Fruit fly (Drosophila melanogaster) whole organism, prepupa: ENCODE results near the gene CG13058.
A peak's percentile ranks its signal among the peaks of the same experiment; 100 is the strongest.

Source experiments
- Blimp-1 ChIP-seq: fragments of 200-800 bp; sonication (Bioruptor generic); optimal IDR thresholded peaks from 3 replicates; lab custom pipeline; 2017; ENCODE audit warnings: missing biosample characterization, missing genetic modification characterization, mild to moderate bottlenecking, moderate library complexity, missing genetic modification reagents
- CG10631 ChIP-seq: fragments of 200-800 bp; sonication (Bioruptor generic); optimal IDR thresholded peaks from 2 replicates; lab custom pipeline; 2016; ENCODE audit warnings: missing biosample characterization, missing genetic modification characterization
- CG10669 ChIP-seq: fragments of 200-800 bp; sonication (Bioruptor generic); optimal IDR thresholded peaks from 3 replicates; lab custom pipeline; 2018; ENCODE audit warnings: missing biosample characterization, mild to moderate bottlenecking, missing genetic modification characterization, moderate library complexity
- CG11294 ChIP-seq: fragments of 200-800 bp; sonication (Bioruptor generic); IDR thresholded peaks from 2 replicates; pipeline ENCODE4 v1.3.6; 2022; ENCODE audit warnings: missing biosample characterization, missing genetic modification characterization
- CG11762 ChIP-seq: fragments of 200-800 bp; sonication (Bioruptor generic); optimal IDR thresholded peaks from 3 replicates; lab custom pipeline; 2016; ENCODE audit warnings: missing biosample characterization, missing genetic modification characterization; ENCODE audit not compliant: insufficient read depth
- CG1621 ChIP-seq: fragments of 200-800 bp; sonication (Bioruptor generic); optimal IDR thresholded peaks from 3 replicates; lab custom pipeline; 2018; ENCODE audit warnings: missing biosample characterization, mild to moderate bottlenecking, missing genetic modification characterization
- CG16779 ChIP-seq: fragments of 200-800 bp; sonication (Bioruptor generic); optimal IDR thresholded peaks from 3 replicates; lab custom pipeline; 2017; ENCODE audit warnings: missing biosample characterization, mild to moderate bottlenecking, missing genetic modification characterization
- CG32006 ChIP-seq: fragments of 200-800 bp; sonication (Bioruptor generic); optimal IDR thresholded peaks from 3 replicates; lab custom pipeline; 2017; ENCODE audit warnings: missing biosample characterization, mild to moderate bottlenecking, missing genetic modification characterization
- CG34406 ChIP-seq: fragments of 200-800 bp; sonication (Bioruptor generic); optimal IDR thresholded peaks from 3 replicates; lab custom pipeline; 2016; ENCODE audit warnings: missing biosample characterization, missing genetic modification characterization
- CG3919 ChIP-seq: fragments of 200-800 bp; sonication (Bioruptor generic); optimal IDR thresholded peaks from 3 replicates; lab custom pipeline; 2016; ENCODE audit warnings: missing biosample characterization, missing genetic modification characterization
- CG4318 ChIP-seq: fragments of 200-800 bp; sonication (Bioruptor generic); optimal IDR thresholded peaks from 3 replicates; lab custom pipeline; 2017; ENCODE audit warnings: missing biosample characterization, mild to moderate bottlenecking, missing genetic modification characterization
- CG6163 ChIP-seq: fragments of 200-800 bp; sonication (Bioruptor generic); IDR thresholded peaks from 3 replicates; pipeline ENCODE4 v1.3.6; 2022; ENCODE audit warnings: missing biosample characterization, missing genetic modification characterization
- CG6792 ChIP-seq: fragments of 200-800 bp; sonication (Bioruptor generic); optimal IDR thresholded peaks from 3 replicates; lab custom pipeline; 2016; ENCODE audit warnings: missing biosample characterization, missing genetic modification characterization
- CG6808 ChIP-seq: fragments of 200-800 bp; sonication (Bioruptor generic); optimal IDR thresholded peaks from 3 replicates; lab custom pipeline; 2017; ENCODE audit warnings: missing biosample characterization, missing genetic modification characterization, mild to moderate bottlenecking, moderate library complexity, missing genetic modification reagents
- CG8119 ChIP-seq: fragments of 200-800 bp; sonication (Bioruptor generic); IDR thresholded peaks from 3 replicates; pipeline ENCODE4 v1.3.6; 2022; ENCODE audit warnings: missing biosample characterization, missing genetic modification characterization
- CG8319 ChIP-seq: fragments of 200-800 bp; sonication (Bioruptor generic); optimal IDR thresholded peaks from 3 replicates; lab custom pipeline; 2016; ENCODE audit warnings: missing biosample characterization, missing genetic modification characterization
- Eip78C ChIP-seq: fragments of 200-800 bp; sonication (Bioruptor generic); peaks from one replicate; lab custom pipeline; 2016; ENCODE audit warnings: missing biosample characterization, missing genetic modification characterization
- Hr38 ChIP-seq: sonication (Bioruptor generic); optimal IDR thresholded peaks from 2 replicates; lab custom pipeline; 2016; ENCODE audit warnings: missing biosample characterization, missing genetic modification characterization
- Hr39 ChIP-seq: fragments of 200-800 bp; sonication (Bioruptor generic); optimal IDR thresholded peaks from 2 replicates; lab custom pipeline; 2016; ENCODE audit warnings: missing biosample characterization, missing genetic modification characterization
- Hr4 ChIP-seq: fragments of 200-800 bp; sonication (Bioruptor generic); optimal IDR thresholded peaks from 3 replicates; lab custom pipeline; 2016; ENCODE audit warnings: missing biosample characterization, missing genetic modification characterization
- Lpt ChIP-seq: fragments of 200-800 bp; sonication (Bioruptor generic); optimal IDR thresholded peaks from 3 replicates; lab custom pipeline; 2016; ENCODE audit warnings: missing biosample characterization, missing genetic modification characterization
- Met ChIP-seq: fragments of 200-800 bp; sonication (Bioruptor generic); optimal IDR thresholded peaks from 3 replicates; lab custom pipeline; 2016; ENCODE audit warnings: missing biosample characterization, missing genetic modification characterization
- achi ChIP-seq: fragments of 200-800 bp; sonication (Bioruptor generic); optimal IDR thresholded peaks from 3 replicates; lab custom pipeline; 2016; ENCODE audit warnings: missing biosample characterization, missing genetic modification characterization
- acj6 ChIP-seq: fragments of 200-800 bp; sonication (Bioruptor generic); optimal IDR thresholded peaks from 3 replicates; lab custom pipeline; 2016; ENCODE audit warnings: missing biosample characterization, missing genetic modification characterization
- cyc ChIP-seq: fragments of 200-800 bp; sonication (Bioruptor generic); optimal IDR thresholded peaks from 3 replicates; lab custom pipeline; 2016; ENCODE audit warnings: missing biosample characterization, missing genetic modification characterization
- dac ChIP-seq: fragments of 200-800 bp; sonication (Bioruptor generic); optimal IDR thresholded peaks from 2 replicates; lab custom pipeline; 2017; ENCODE audit warnings: missing biosample characterization, mild to moderate bottlenecking, missing genetic modification characterization
- eg ChIP-seq: fragments of 200-800 bp; sonication (Bioruptor generic); IDR thresholded peaks from 3 replicates; pipeline ENCODE4 v1.3.6; 2022; ENCODE audit warnings: missing biosample characterization, missing genetic modification characterization
- fkh ChIP-seq: fragments of 200-800 bp; sonication (Bioruptor generic); optimal IDR thresholded peaks from 3 replicates; lab custom pipeline; 2017; ENCODE audit warnings: missing biosample characterization, mild to moderate bottlenecking, missing genetic modification characterization, moderate library complexity
- lz ChIP-seq: fragments of 200-800 bp; sonication (Bioruptor generic); optimal IDR thresholded peaks from 3 replicates; lab custom pipeline; 2016; ENCODE audit warnings: missing biosample characterization, missing genetic modification characterization
- net ChIP-seq: fragments of 200-800 bp; sonication (Bioruptor generic); optimal IDR thresholded peaks from 3 replicates; lab custom pipeline; 2016; ENCODE audit warnings: missing biosample characterization, missing genetic modification characterization
- spab ChIP-seq: fragments of 200-800 bp; sonication (Bioruptor generic); optimal IDR thresholded peaks from 2 replicates; lab custom pipeline; 2017; ENCODE audit warnings: missing biosample characterization, mild to moderate bottlenecking, missing genetic modification characterization, missing genetic modification reagents
- ss ChIP-seq, 2 experiments: fragments of 200-800 bp; sonication (Bioruptor generic); optimal IDR thresholded peaks; 2 replicates in 1 of 2; 3 replicates in 1 of 2; lab custom pipeline; 2017 to 2018; ENCODE audit warnings: mild to moderate bottlenecking in 2 of 2, missing biosample characterization in 2 of 2, missing genetic modification characterization in 2 of 2, moderate library complexity in 1 of 2
- svp ChIP-seq: fragments of 200-800 bp; sonication (Bioruptor generic); peaks from one replicate; lab custom pipeline; 2016; ENCODE audit warnings: missing biosample characterization, missing genetic modification characterization
- topi ChIP-seq: fragments of 200-800 bp; sonication (Bioruptor generic); optimal IDR thresholded peaks from 3 replicates; lab custom pipeline; 2016; ENCODE audit warnings: missing biosample characterization, missing genetic modification characterization
- vri ChIP-seq: fragments of 200-800 bp; sonication (Bioruptor generic); optimal IDR thresholded peaks from 3 replicates; lab custom pipeline; 2016; ENCODE audit warnings: missing biosample characterization, mild to moderate bottlenecking, missing genetic modification characterization

CG13058 gene

DNA sequence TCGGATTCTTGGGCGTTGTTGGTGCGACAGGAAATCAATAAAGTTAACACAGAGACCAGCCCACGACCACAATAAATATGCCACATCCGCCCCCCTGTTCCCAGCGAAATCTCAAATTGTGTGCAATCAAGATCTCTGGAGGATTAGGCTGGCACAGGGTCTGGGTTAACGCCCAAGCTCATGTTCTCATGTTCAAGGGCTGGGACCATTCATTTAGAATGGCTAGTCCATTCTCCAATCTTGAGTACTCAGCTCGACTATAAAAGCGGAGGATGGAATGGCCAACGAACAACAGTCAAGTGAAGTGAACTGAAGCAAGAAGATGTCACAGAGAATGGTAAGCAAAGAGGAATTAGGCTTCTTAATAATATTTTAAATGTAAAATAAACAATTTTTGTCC lies 4.4 kb downstream of the CG13058 start, which contains the start of gene CG13056:
TSS of gene CG13056 (plus strand) at position 301 of the 400 bp plus-strand sequence.
- TF ChIP-seq Met (no peak), Hr4 (GFP tag; lab: Kevin White, UChicago) (no peak), CG11762 (GFP tag; lab: Kevin White, UChicago) (no peak), cyc (GFP tag; lab: Kevin White, UChicago) (no peak), acj6 (GFP tag; lab: Kevin White, UChicago) (no peak), vri (GFP tag; lab: Kevin White, UChicago) (no peak), achi (GFP tag; lab: Kevin White, UChicago) (no peak), Hr38 (GFP tag; lab: Kevin White, UChicago) (no peak), Lpt (GFP tag; lab: Kevin White, UChicago) (no peak), spab (GFP tag; lab: Kevin White, UChicago) (no peak), dac (GFP tag; lab: Kevin White, UChicago) (no peak), CG8319 (no peak), ss (GFP tag; optimal IDR thresholded peaks at IDR 0.05; lab: Kevin White, UChicago) (no peak), CG8119 (GFP tag; lab: Robert Waterston, UW) (no peak), fkh (GFP tag; lab: Kevin White, UChicago) (no peak), CG3919 (GFP tag; lab: Kevin White, UChicago) (no peak)

- TF ChIP-seq CG3919 (GFP tag; lab: Kevin White, UChicago): no peak
- TF ChIP-seq CG4318 (GFP tag; lab: Kevin White, UChicago): no peak
- no peak for TF ChIP-seq CG8119 (GFP tag; lab: Robert Waterston, UW)
- no peak for TF ChIP-seq ss (GFP tag; optimal IDR thresholded peaks at IDR 0.05; lab: Kevin White, UChicago)
- no peak for TF ChIP-seq Hr39
- TF ChIP-seq Met: no peak
- no peak for TF ChIP-seq CG1621 (tag; lab: Kevin White, UChicago)
- no peak for TF ChIP-seq lz
- TF ChIP-seq CG34406 (GFP tag; lab: Kevin White, UChicago): no peak
- TF ChIP-seq net (GFP tag; lab: Kevin White, UChicago): no peak
- peak; percentile 41 for TF ChIP-seq Eip78C
- no peak for TF ChIP-seq CG10631 (GFP tag; lab: Kevin White, UChicago)
- 0 out of 3 replicates have a peak, but pooled peaks have one; percentile 32 for TF ChIP-seq eg
- TF ChIP-seq, all 60 proteins: peak for 2
Measured at dm6 chr3L:16334876-16335275, 6.2 kb downstream of the CG13058 start.

dm6 chr3L:16337739-16338138 lies 9.1 kb downstream of the CG13058 start:
- TF ChIP-seq CG6792 (GFP tag; lab: Kevin White, UChicago): no peak
- TF ChIP-seq CG6808 (GFP tag; lab: Kevin White, UChicago): no peak
- no peak for TF ChIP-seq CG3919 (GFP tag; lab: Kevin White, UChicago)
- TF ChIP-seq topi (GFP tag; lab: Kevin White, UChicago): no peak
- TF ChIP-seq CG11762 (GFP tag; lab: Kevin White, UChicago): no peak
- TF ChIP-seq CG32006 (GFP tag; lab: Kevin White, UChicago): no peak
- no peak for TF ChIP-seq CG10669 (GFP tag; lab: Kevin White, UChicago)
- TF ChIP-seq Hr4 (GFP tag; lab: Kevin White, UChicago): no peak
- no peak for TF ChIP-seq Hr38 (GFP tag; lab: Kevin White, UChicago)
- no peak for TF ChIP-seq svp (GFP tag; lab: Kevin White, UChicago)
- no peak for TF ChIP-seq CG11294 (GFP tag; lab: Robert Waterston, UW)
- no peak for TF ChIP-seq CG6163 (GFP tag; lab: Robert Waterston, UW)
- no peak for TF ChIP-seq Hr39

dm6 chr3L:16338703-16339102 lies 10.1 kb downstream of the CG13058 start, which contains the start of gene CG4998:
Gene CG4998, plus strand, starts transcription at chr3L:16339003.
- TF ChIP-seq Blimp-1 (peak; percentile 75), CG16779 (tag; lab: Kevin White, UChicago) (no peak)
